Fruit fly (Drosophila melanogaster) whole organism, pupa: ENCODE results near the gene mgl.

ENCODE experiments used
- CG10348 ChIP-seq: fragments of 200-800 bp; sonication (Bioruptor generic); IDR thresholded peaks from 2 replicates; pipeline ENCODE4 v1.3.6; 2022; ENCODE audit warnings: missing biosample characterization, missing genetic modification characterization
- CG12605 ChIP-seq: fragments of 200-800 bp; sonication (Bioruptor generic); IDR thresholded peaks from 2 replicates; pipeline ENCODE4 v1.3.6; 2022; ENCODE audit warnings: missing biosample characterization, missing genetic modification characterization
- CG13204 ChIP-seq: fragments of 200-800 bp; sonication (Bioruptor generic); optimal IDR thresholded peaks from 2 replicates; lab custom pipeline; 2018; ENCODE audit warnings: missing biosample characterization, mild to moderate bottlenecking, missing genetic modification characterization, moderate library complexity
- CG14655 ChIP-seq: fragments of 200-800 bp; sonication (Bioruptor generic); optimal IDR thresholded peaks from 3 replicates; lab custom pipeline; 2017; ENCODE audit warnings: mild to moderate bottlenecking, missing biosample characterization, missing genetic modification reagents, missing genetic modification characterization
- CG15710 ChIP-seq: fragments of 200-800 bp; sonication (Bioruptor generic); optimal IDR thresholded peaks from 2 replicates; lab custom pipeline; 2018; ENCODE audit warnings: missing biosample characterization, mild to moderate bottlenecking, missing genetic modification characterization, moderate library complexity
- CG17806 ChIP-seq: fragments of 200-800 bp; sonication (Bioruptor generic); optimal IDR thresholded peaks from 2 replicates; lab custom pipeline; 2018; ENCODE audit warnings: missing biosample characterization, mild to moderate bottlenecking, missing genetic modification characterization, moderate library complexity
- CG32121 ChIP-seq: fragments of 200-800 bp; sonication (Bioruptor generic); IDR thresholded peaks from 2 replicates; pipeline ENCODE4 v1.3.6; 2022; ENCODE audit warnings: missing biosample characterization, missing genetic modification characterization
- CG34367 ChIP-seq: fragments of 200-800 bp; sonication (Bioruptor generic); optimal IDR thresholded peaks from 2 replicates; lab custom pipeline; 2018; ENCODE audit warnings: missing biosample characterization, mild to moderate bottlenecking, missing genetic modification characterization
- CG4496 ChIP-seq: fragments of 200-800 bp; sonication (Bioruptor generic); IDR thresholded peaks from 3 replicates; pipeline ENCODE4 v1.3.6; 2022; ENCODE audit warnings: missing biosample characterization, missing genetic modification characterization
- CG8159 ChIP-seq: fragments of 200-800 bp; sonication (Bioruptor generic); optimal IDR thresholded peaks from 3 replicates; lab custom pipeline; 2018; ENCODE audit warnings: missing biosample characterization, mild to moderate bottlenecking, missing genetic modification characterization, moderate library complexity
- CG8301 ChIP-seq: fragments of 200-800 bp; sonication (Bioruptor generic); optimal IDR thresholded peaks from 2 replicates; lab custom pipeline; 2018; ENCODE audit warnings: missing biosample characterization, mild to moderate bottlenecking, missing genetic modification characterization
- CG9948 ChIP-seq: fragments of 200-800 bp; sonication (Bioruptor generic); optimal IDR thresholded peaks from 2 replicates; lab custom pipeline; 2018; ENCODE audit warnings: missing biosample characterization, mild to moderate bottlenecking, missing genetic modification characterization, moderate library complexity
- D1 ChIP-seq: fragments of 200-800 bp; sonication (Bioruptor generic); optimal IDR thresholded peaks from 2 replicates; lab custom pipeline; 2018; ENCODE audit warnings: missing biosample characterization, mild to moderate bottlenecking, missing genetic modification characterization, moderate library complexity
- EcR ChIP-seq: fragments of 200-800 bp; sonication (Bioruptor generic); optimal IDR thresholded peaks from 3 replicates; lab custom pipeline; 2019; ENCODE audit warnings: missing biosample characterization, missing genetic modification characterization, mild to moderate bottlenecking, moderate library complexity, missing genetic modification reagents
- Ets98B ChIP-seq: fragments of 200-800 bp; sonication (Bioruptor generic); IDR thresholded peaks from 2 replicates; pipeline ENCODE4 v1.3.6; 2022; ENCODE audit warnings: missing biosample characterization, missing genetic modification characterization
- Pif1A ChIP-seq: fragments of 200-800 bp; sonication (Bioruptor generic); optimal IDR thresholded peaks from 3 replicates; lab custom pipeline; 2016; ENCODE audit warnings: missing biosample characterization, missing genetic modification characterization
- Pif1B ChIP-seq: fragments of 200-800 bp; sonication (Bioruptor generic); optimal IDR thresholded peaks from 3 replicates; lab custom pipeline; 2016; ENCODE audit warnings: missing biosample characterization, missing genetic modification characterization
- Snoo ChIP-seq: fragments of 200-800 bp; sonication (Bioruptor generic); optimal IDR thresholded peaks from 3 replicates; lab custom pipeline; 2017; ENCODE audit warnings: missing biosample characterization, mild to moderate bottlenecking, missing genetic modification characterization, inconsistent platforms
- fd96Ca ChIP-seq: fragments of 200-800 bp; sonication (Bioruptor generic); IDR thresholded peaks from 3 replicates; pipeline ENCODE4 v1.3.6; 2022; ENCODE audit warnings: missing biosample characterization, missing genetic modification characterization
- gl ChIP-seq: fragments of 200-800 bp; sonication (Bioruptor generic); optimal IDR thresholded peaks from 2 replicates; lab custom pipeline; 2018; ENCODE audit warnings: missing biosample characterization, mild to moderate bottlenecking, missing genetic modification characterization
- rn ChIP-seq: fragments of 200-800 bp; sonication (Bioruptor generic); IDR thresholded peaks from 2 replicates; pipeline ENCODE4 v1.3.6; 2022; ENCODE audit warnings: missing biosample characterization, missing genetic modification characterization

mgl gene

dm6 chrX:9394880-9395279 is 105.0 kb downstream of the mgl start:
- TF ChIP-seq CG14655 (GFP tag; lab: Kevin White, UChicago) (no peak), EcR (no peak), CG15710 (tag; lab: Kevin White, UChicago) (no peak), Ets98B (GFP tag; lab: Robert Waterston, UW) (no peak), CG8301 (tag; lab: Kevin White, UChicago) (no peak), D1 (tag; lab: Kevin White, UChicago) (no peak), fd96Ca (GFP tag; lab: Robert Waterston, UW) (no peak), CG8159 (tag; lab: Kevin White, UChicago) (no peak), CG32121 (GFP tag; lab: Robert Waterston, UW) (no peak), Snoo (tag; lab: Kevin White, UChicago) (no peak), CG13204 (no peak), CG12605 (GFP tag; lab: Robert Waterston, UW) (no peak), Pif1A (GFP tag; lab: Kevin White, UChicago) (no peak), Pif1B (GFP tag; lab: Kevin White, UChicago) (no peak), CG9948 (no peak), rn (GFP tag; lab: Robert Waterston, UW) (no peak), CG10348 (GFP tag; lab: Robert Waterston, UW) (no peak)

dm6 chrX:9394358-9394757 is 105.6 kb downstream of the mgl start:
- TF ChIP-seq CG17806 (tag; lab: Kevin White, UChicago) = no peak
- no peak for TF ChIP-seq CG10348 (GFP tag; lab: Robert Waterston, UW)
- TF ChIP-seq Ets98B (GFP tag; lab: Robert Waterston, UW) = no peak
- no peak for TF ChIP-seq CG4496
- TF ChIP-seq CG8301 (tag; lab: Kevin White, UChicago) = no peak
- TF ChIP-seq D1 (tag; lab: Kevin White, UChicago) = no peak
- no peak for TF ChIP-seq CG15710 (tag; lab: Kevin White, UChicago)
- TF ChIP-seq Pif1A (GFP tag; lab: Kevin White, UChicago) = no peak
- TF ChIP-seq, all 21 proteins: peak for 0

- peak; percentile 21 for TF ChIP-seq Pif1B (GFP tag; lab: Kevin White, UChicago)
- peak; percentile 10; the same call in 1 of the 3 replicates for TF ChIP-seq CG4496
- TF ChIP-seq CG15710 (tag; lab: Kevin White, UChicago) = peak; percentile 4
- TF ChIP-seq gl = peak; percentile 15
- peak; percentile 42 for TF ChIP-seq EcR
- TF ChIP-seq CG13204 = no peak
- TF ChIP-seq CG32121 (GFP tag; lab: Robert Waterston, UW) = no peak
Measured at dm6 chrX:9355996-9356708, 143.8 kb downstream of the mgl start, which contains the start of the genes Zdhhc8 and BCL7-like. Zdhhc8 (minus strand) TSS chrX:9356227. BCL7-like (plus strand) TSS chrX:9356634.

dm6 chrX:9355193-9355995 is 144.5 kb downstream of the mgl start:
- no peak for TF ChIP-seq CG8159 (tag; lab: Kevin White, UChicago)
- no peak for TF ChIP-seq gl
- TF ChIP-seq CG14655 (GFP tag; lab: Kevin White, UChicago) = no peak
- no peak for TF ChIP-seq CG17806 (tag; lab: Kevin White, UChicago)
- no peak for TF ChIP-seq Pif1A (GFP tag; lab: Kevin White, UChicago)
- TF ChIP-seq Pif1B (GFP tag; lab: Kevin White, UChicago) = no peak
- TF ChIP-seq Ets98B (GFP tag; lab: Robert Waterston, UW) = no peak
- TF ChIP-seq CG9948 = no peak
- no peak for TF ChIP-seq EcR
- no peak for TF ChIP-seq CG13204
- TF ChIP-seq CG4496 = no peak
- TF ChIP-seq, all 21 proteins: peak for 0

- no peak for TF ChIP-seq CG32121 (GFP tag; lab: Robert Waterston, UW)
- 0 out of 3 replicates have a peak, but pooled peaks have one; percentile 40 for TF ChIP-seq fd96Ca (GFP tag; lab: Robert Waterston, UW)
Measured at dm6 chrX:9354773-9355172, 145.2 kb downstream of the mgl start.

dm6 chrX:9352112-9353096 is 147.5 kb downstream of the mgl start:
- TF ChIP-seq CG17806 (tag; lab: Kevin White, UChicago) = peak; percentile 40
- peak; percentile 38 for TF ChIP-seq CG9948
- TF ChIP-seq CG32121 (GFP tag; lab: Robert Waterston, UW) = peak; percentile 58
- peak; percentile 43 for TF ChIP-seq CG8301 (tag; lab: Kevin White, UChicago)
- TF ChIP-seq D1 (tag; lab: Kevin White, UChicago) = no peak
- peak; percentile 42 for TF ChIP-seq Pif1A (GFP tag; lab: Kevin White, UChicago)
- no peak for TF ChIP-seq CG13204
- TF ChIP-seq CG15710 (tag; lab: Kevin White, UChicago) = peak; percentile 27
- TF ChIP-seq CG8159 (tag; lab: Kevin White, UChicago) = peak; percentile 47
- peak; percentile 43 for TF ChIP-seq rn (GFP tag; lab: Robert Waterston, UW)
- peak; percentile 44; the same call in 1 of the 2 replicates for TF ChIP-seq CG12605 (GFP tag; lab: Robert Waterston, UW)
- peak; percentile 72 for TF ChIP-seq CG4496
- TF ChIP-seq CG14655 (GFP tag; lab: Kevin White, UChicago) = peak; percentile 54
- peak; percentile 16 for TF ChIP-seq CG34367 (tag; lab: Kevin White, UChicago)
- peak; percentile 60 for TF ChIP-seq Snoo (tag; lab: Kevin White, UChicago)
- TF ChIP-seq CG10348 (GFP tag; lab: Robert Waterston, UW) = 0 out of 2 replicates have a peak, but pooled peaks have one; percentile 21
- TF ChIP-seq gl = no peak
- TF ChIP-seq Pif1B (GFP tag; lab: Kevin White, UChicago) = no peak
- peak; percentile 64 for TF ChIP-seq Ets98B (GFP tag; lab: Robert Waterston, UW)
- no peak for TF ChIP-seq EcR
- 0 out of 3 replicates have a peak, but pooled peaks have one; percentile 13 for TF ChIP-seq fd96Ca (GFP tag; lab: Robert Waterston, UW)
- TF ChIP-seq, all 21 proteins: peak for 16
